Worm (Caenorhabditis elegans): Measurements from ENCODE around the gene srg-66.

DNA sequence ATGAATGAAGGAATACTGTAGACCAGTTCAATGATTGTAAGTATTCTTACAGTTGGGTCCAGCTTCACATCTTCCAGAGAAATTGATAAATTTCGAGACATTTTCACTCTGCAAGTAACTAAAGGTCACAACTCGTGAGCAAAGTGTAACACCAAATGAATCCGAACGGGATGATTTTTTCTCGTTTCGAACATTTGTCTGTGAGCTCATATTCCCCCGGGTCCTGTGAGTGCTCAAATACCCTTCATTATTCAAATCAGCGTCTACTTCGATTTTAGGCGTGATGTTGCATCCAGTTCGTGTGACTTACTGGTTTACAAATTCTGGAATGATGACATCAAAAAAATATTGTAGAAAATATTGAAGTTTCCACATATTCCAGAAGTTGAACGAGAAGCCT is 16.9 kb downstream of the srg-66 start, which contains the start of gene srg-68:
- no peak for TF ChIP-seq elt-1 (tag; optimal IDR thresholded peaks at IDR 0.05)
- no peak for TF ChIP-seq jun-1 (tag; optimal IDR thresholded peaks at IDR 0.05)

Measured in whole organism, L3 larva.